Worm (Caenorhabditis elegans) whole organism, L2 larva: ENCODE measurements around the gene nprl-2.
A peak's percentile ranks its signal among the peaks of the same experiment; 100 is the strongest.

ENCODE experiments used
- R02D3.7 ChIP-seq: fragments of 150-350 bp; optimal IDR thresholded peaks from 2 replicates; lab custom pipeline; 2014; ENCODE audit warnings: missing biosample characterization, missing genetic modification characterization
- egl-27 ChIP-seq: sonication (generic microtip); optimal IDR thresholded peaks from 3 replicates; lab custom pipeline; 2017; ENCODE audit warnings: missing biosample characterization, missing genetic modification reagents, missing genetic modification characterization
- lin-11 ChIP-seq: fragments of 150-350 bp; sonication (generic microtip); optimal IDR thresholded peaks from 2 replicates; lab custom pipeline; 2014; ENCODE audit warnings: missing biosample characterization, missing genetic modification characterization, inconsistent platforms, mixed read lengths
- lsy-2 ChIP-seq, 2 experiments: fragments of 150-350 bp in 1 of 2; sonication (generic microtip) in 1 of 2; optimal IDR thresholded peaks; 2 replicates each; lab custom pipeline; 2014 to 2017; ENCODE audit warnings: missing biosample characterization in 2 of 2, missing genetic modification characterization in 2 of 2
- mdl-1 ChIP-seq, 2 experiments: fragments of 150-350 bp in 1 of 2; sonication (generic microtip) in 1 of 2; optimal IDR thresholded peaks; 2 replicates each; lab custom pipeline; 2017; ENCODE audit warnings: missing biosample characterization in 2 of 2, missing genetic modification characterization in 2 of 2
- snpc-4 ChIP-seq: fragments of 150-350 bp; optimal IDR thresholded peaks from 2 replicates; lab custom pipeline; 2014; ENCODE audit warnings: missing biosample characterization, missing genetic modification characterization

- no peak for TF ChIP-seq R02D3.7 (tag; lab: Kevin White, UChicago)
- TF ChIP-seq egl-27 (tag; lab: Kevin White, UChicago), result no peak
- no peak for TF ChIP-seq lin-11 (tag; lab: Kevin White, UChicago)
- no peak for TF ChIP-seq mdl-1 (tag; optimal IDR thresholded peaks at IDR 0.05; lab: Kevin White, UChicago)
- TF ChIP-seq snpc-4 (tag; lab: Kevin White, UChicago), result no peak
- peak in 1 of 2 experiments; percentile 87 for TF ChIP-seq lsy-2 (tag; optimal IDR thresholded peaks at IDR 0.05; lab: Kevin White, UChicago)
Measured at ce11 chrIV:7508850-7509249, 47.8 kb upstream of the nprl-2 start.
